Worm (Caenorhabditis elegans): ENCODE data around the gene wdr-4.

DNA sequence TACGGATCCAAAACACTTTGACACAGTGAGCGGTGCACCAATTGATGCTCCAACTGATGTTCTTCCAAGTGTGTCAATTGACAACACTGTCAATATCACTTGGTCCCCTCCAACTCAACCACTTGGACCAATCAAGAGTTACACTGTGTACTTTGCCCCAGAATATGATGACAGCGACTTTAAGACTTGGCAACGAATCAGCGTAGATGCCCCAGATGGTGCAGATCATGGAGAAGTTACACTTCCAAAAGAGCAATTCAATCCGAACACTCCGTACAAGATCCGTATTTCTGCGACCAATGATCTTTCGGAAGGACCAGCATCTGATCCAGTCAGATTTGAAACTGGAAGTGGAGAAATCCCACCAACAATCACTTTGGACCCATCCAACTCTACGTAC, 27.0 kb downstream of the wdr-4 start:
- TF ChIP-seq nhr-237 (tag; optimal IDR thresholded peaks at IDR 0.05) (no peak), lsy-2 (tag; optimal IDR thresholded peaks at IDR 0.05) (no peak), nhr-76 (tag; optimal IDR thresholded peaks at IDR 0.05) (no peak), sptf-1 (tag; optimal IDR thresholded peaks at IDR 0.05) (no peak), ztf-11 (tag; optimal IDR thresholded peaks at IDR 0.05) (no peak), ces-1 (GFP tag; optimal IDR thresholded peaks at IDR 0.05) (no peak), mls-2 (tag; optimal IDR thresholded peaks at IDR 0.05) (no peak), unc-62 (GFP tag; optimal IDR thresholded peaks at IDR 0.05) (no peak), mab-5 (tag; optimal IDR thresholded peaks at IDR 0.05) (no peak), elt-3 (tag; optimal IDR thresholded peaks at IDR 0.05) (no peak), elt-1 (tag; optimal IDR thresholded peaks at IDR 0.05; ENCODE audit: borderline replicate concordance, insufficient read depth) (no peak), snpc-4 (tag; optimal IDR thresholded peaks at IDR 0.05) (no peak)
